Worm (Caenorhabditis elegans) whole organism, L4 larva: Measurements from ENCODE around the gene B0228.1.

Experiments
- F37D6.2 ChIP-seq: sonication (generic microtip); optimal IDR thresholded peaks from 2 replicates; lab custom pipeline; 2016; ENCODE audit warnings: mild to moderate bottlenecking, missing genetic modification characterization, missing compliant biosample characterization
- T26A8.4 ChIP-seq: fragments of 200-800 bp; sonication (Bioruptor generic); IDR thresholded peaks from 2 replicates; pipeline ENCODE4 v1.3.6; 2022; ENCODE audit warnings: missing genetic modification characterization, missing compliant biosample characterization
- fos-1 ChIP-seq: fragments of 150-350 bp; optimal IDR thresholded peaks from 2 replicates; lab custom pipeline; 2014; ENCODE audit warnings: missing biosample characterization, missing genetic modification characterization
- unc-39 ChIP-seq: sonication (generic microtip); optimal IDR thresholded peaks from 2 replicates; lab custom pipeline; 2017; ENCODE audit warnings: missing biosample characterization, missing genetic modification characterization

DNA sequence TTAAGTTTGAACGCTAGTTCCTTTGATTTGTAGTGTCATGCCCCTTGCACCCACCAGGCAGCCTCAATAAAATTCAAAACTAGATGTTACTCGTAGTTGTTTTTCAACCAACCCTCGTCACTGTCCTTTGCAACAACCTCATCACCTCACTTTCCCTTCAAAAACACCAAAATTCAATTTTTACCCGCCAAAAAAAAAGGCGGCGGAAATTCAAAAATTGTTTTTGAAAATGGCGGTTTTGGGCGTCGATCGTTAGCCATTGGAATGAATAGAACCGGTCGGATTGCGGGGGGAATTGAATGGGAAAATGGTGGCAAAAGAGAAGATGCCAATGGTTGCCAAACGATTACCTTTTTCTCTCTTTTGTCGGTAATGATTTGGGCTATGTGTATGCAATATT lies 50.9 kb downstream of the B0228.1 start:
- TF ChIP-seq F37D6.2, result no peak
- TF ChIP-seq fos-1, result no peak
- TF ChIP-seq unc-39 (tag; lab: Kevin White, UChicago), result no peak
- TF ChIP-seq T26A8.4, result no peak
